Fruit fly (Drosophila melanogaster) whole organism, prepupa: ENCODE measurements around the gene CG5446.

Experiments
- Blimp-1 ChIP-seq: fragments of 200-800 bp; sonication (Bioruptor generic); optimal IDR thresholded peaks from 3 replicates; lab custom pipeline; 2017; ENCODE audit warnings: missing biosample characterization, missing genetic modification characterization, mild to moderate bottlenecking, moderate library complexity, missing genetic modification reagents
- CG10631 ChIP-seq: fragments of 200-800 bp; sonication (Bioruptor generic); optimal IDR thresholded peaks from 2 replicates; lab custom pipeline; 2016; ENCODE audit warnings: missing biosample characterization, missing genetic modification characterization
- CG10669 ChIP-seq: fragments of 200-800 bp; sonication (Bioruptor generic); optimal IDR thresholded peaks from 3 replicates; lab custom pipeline; 2018; ENCODE audit warnings: missing biosample characterization, mild to moderate bottlenecking, missing genetic modification characterization, moderate library complexity
- CG11294 ChIP-seq: fragments of 200-800 bp; sonication (Bioruptor generic); IDR thresholded peaks from 2 replicates; pipeline ENCODE4 v1.3.6; 2022; ENCODE audit warnings: missing biosample characterization, missing genetic modification characterization
- CG11762 ChIP-seq: fragments of 200-800 bp; sonication (Bioruptor generic); optimal IDR thresholded peaks from 3 replicates; lab custom pipeline; 2016; ENCODE audit warnings: missing biosample characterization, missing genetic modification characterization; ENCODE audit not compliant: insufficient read depth
- CG15336 ChIP-seq: fragments of 200-800 bp; sonication (Bioruptor generic); IDR thresholded peaks from 2 replicates; pipeline ENCODE4 v1.3.6; 2022; ENCODE audit warnings: missing biosample characterization, missing genetic modification characterization
- CG1621 ChIP-seq: fragments of 200-800 bp; sonication (Bioruptor generic); optimal IDR thresholded peaks from 3 replicates; lab custom pipeline; 2018; ENCODE audit warnings: missing biosample characterization, mild to moderate bottlenecking, missing genetic modification characterization
- CG16779 ChIP-seq: fragments of 200-800 bp; sonication (Bioruptor generic); optimal IDR thresholded peaks from 3 replicates; lab custom pipeline; 2017; ENCODE audit warnings: missing biosample characterization, mild to moderate bottlenecking, missing genetic modification characterization
- CG3032 ChIP-seq: fragments of 200-800 bp; optimal IDR thresholded peaks from 2 replicates; lab custom pipeline; 2019; ENCODE audit warnings: missing biosample characterization, mild to moderate bottlenecking, missing genetic modification characterization, moderate library complexity
- CG31627 ChIP-seq: fragments of 200-800 bp; sonication (Bioruptor generic); optimal IDR thresholded peaks from 3 replicates; lab custom pipeline; 2016; ENCODE audit warnings: missing biosample characterization, missing genetic modification characterization
- CG32006 ChIP-seq: fragments of 200-800 bp; sonication (Bioruptor generic); optimal IDR thresholded peaks from 3 replicates; lab custom pipeline; 2017; ENCODE audit warnings: missing biosample characterization, mild to moderate bottlenecking, missing genetic modification characterization
- CG34406 ChIP-seq: fragments of 200-800 bp; sonication (Bioruptor generic); optimal IDR thresholded peaks from 3 replicates; lab custom pipeline; 2016; ENCODE audit warnings: missing biosample characterization, missing genetic modification characterization
- CG4318 ChIP-seq: fragments of 200-800 bp; sonication (Bioruptor generic); optimal IDR thresholded peaks from 3 replicates; lab custom pipeline; 2017; ENCODE audit warnings: missing biosample characterization, mild to moderate bottlenecking, missing genetic modification characterization
- CG6163 ChIP-seq: fragments of 200-800 bp; sonication (Bioruptor generic); IDR thresholded peaks from 3 replicates; pipeline ENCODE4 v1.3.6; 2022; ENCODE audit warnings: missing biosample characterization, missing genetic modification characterization
- CG6276 ChIP-seq: fragments of 200-800 bp; sonication (Bioruptor generic); optimal IDR thresholded peaks from 2 replicates; lab custom pipeline; 2017; ENCODE audit warnings: missing biosample characterization, mild to moderate bottlenecking, missing genetic modification characterization
- CG6808 ChIP-seq: fragments of 200-800 bp; sonication (Bioruptor generic); optimal IDR thresholded peaks from 3 replicates; lab custom pipeline; 2017; ENCODE audit warnings: missing biosample characterization, missing genetic modification characterization, mild to moderate bottlenecking, moderate library complexity, missing genetic modification reagents
- CG6854 ChIP-seq: fragments of 200-800 bp; sonication (Bioruptor generic); optimal IDR thresholded peaks from 2 replicates; lab custom pipeline; 2017; ENCODE audit warnings: missing biosample characterization, mild to moderate bottlenecking, missing genetic modification characterization
- CG8119 ChIP-seq: fragments of 200-800 bp; sonication (Bioruptor generic); IDR thresholded peaks from 3 replicates; pipeline ENCODE4 v1.3.6; 2022; ENCODE audit warnings: missing biosample characterization, missing genetic modification characterization
- CG8319 ChIP-seq: fragments of 200-800 bp; sonication (Bioruptor generic); optimal IDR thresholded peaks from 3 replicates; lab custom pipeline; 2016; ENCODE audit warnings: missing biosample characterization, missing genetic modification characterization
- CG8632 ChIP-seq: fragments of 200-800 bp; sonication (Bioruptor generic); optimal IDR thresholded peaks from 3 replicates; lab custom pipeline; 2016; ENCODE audit warnings: missing biosample characterization, missing genetic modification characterization
- CG9139 ChIP-seq: fragments of 200-800 bp; sonication (Bioruptor generic); optimal IDR thresholded peaks from 3 replicates; lab custom pipeline; 2017; ENCODE audit warnings: missing biosample characterization, mild to moderate bottlenecking, missing genetic modification characterization
- Eip75B ChIP-seq: fragments of 200-800 bp; sonication (Bioruptor generic); optimal IDR thresholded peaks from 3 replicates; lab custom pipeline; 2016; ENCODE audit warnings: missing biosample characterization, missing genetic modification characterization
- Eip78C ChIP-seq: fragments of 200-800 bp; sonication (Bioruptor generic); peaks from one replicate; lab custom pipeline; 2016; ENCODE audit warnings: missing biosample characterization, missing genetic modification characterization
- Eip93F ChIP-seq: fragments of 200-800 bp; sonication (Bioruptor generic); optimal IDR thresholded peaks from 2 replicates; lab custom pipeline; 2016; ENCODE audit warnings: missing biosample characterization, mild to moderate bottlenecking, missing genetic modification characterization
- Ets21C ChIP-seq: fragments of 200-800 bp; sonication (Bioruptor generic); optimal IDR thresholded peaks from 3 replicates; lab custom pipeline; 2016; ENCODE audit warnings: missing biosample characterization, missing genetic modification characterization
- Ets96B ChIP-seq: fragments of 200-800 bp; optimal IDR thresholded peaks from 2 replicates; lab custom pipeline; 2019; ENCODE audit warnings: missing biosample characterization, mild to moderate bottlenecking, missing genetic modification characterization, moderate library complexity
- Gug ChIP-seq: fragments of 200-800 bp; sonication (Bioruptor generic); IDR thresholded peaks from 2 replicates; pipeline ENCODE4 v1.3.6; 2022; ENCODE audit warnings: missing biosample characterization, missing genetic modification characterization
- Hr38 ChIP-seq: sonication (Bioruptor generic); optimal IDR thresholded peaks from 2 replicates; lab custom pipeline; 2016; ENCODE audit warnings: missing biosample characterization, missing genetic modification characterization
- Hr39 ChIP-seq: fragments of 200-800 bp; sonication (Bioruptor generic); optimal IDR thresholded peaks from 2 replicates; lab custom pipeline; 2016; ENCODE audit warnings: missing biosample characterization, missing genetic modification characterization
- OdsH ChIP-seq: fragments of 200-800 bp; sonication (Bioruptor generic); optimal IDR thresholded peaks from 3 replicates; lab custom pipeline; 2016; ENCODE audit warnings: missing biosample characterization, missing genetic modification characterization
- Smox ChIP-seq: fragments of 200-800 bp; sonication (Bioruptor generic); optimal IDR thresholded peaks from 3 replicates; lab custom pipeline; 2016; ENCODE audit warnings: missing biosample characterization, missing genetic modification characterization
- Sox102F ChIP-seq: fragments of 200-800 bp; sonication (Bioruptor generic); optimal IDR thresholded peaks from 2 replicates; lab custom pipeline; 2016; ENCODE audit warnings: missing biosample characterization, mild to moderate bottlenecking, missing genetic modification characterization
- Sox14 ChIP-seq: fragments of 200-800 bp; sonication (Bioruptor generic); optimal IDR thresholded peaks from 3 replicates; lab custom pipeline; 2016; ENCODE audit warnings: missing biosample characterization, missing genetic modification characterization
- Sox15 ChIP-seq: fragments of 200-800 bp; sonication (Bioruptor generic); optimal IDR thresholded peaks from 3 replicates; lab custom pipeline; 2016; ENCODE audit warnings: missing biosample characterization, missing genetic modification characterization
- achi ChIP-seq: fragments of 200-800 bp; sonication (Bioruptor generic); optimal IDR thresholded peaks from 3 replicates; lab custom pipeline; 2016; ENCODE audit warnings: missing biosample characterization, missing genetic modification characterization
- acj6 ChIP-seq: fragments of 200-800 bp; sonication (Bioruptor generic); optimal IDR thresholded peaks from 3 replicates; lab custom pipeline; 2016; ENCODE audit warnings: missing biosample characterization, missing genetic modification characterization
- cyc ChIP-seq: fragments of 200-800 bp; sonication (Bioruptor generic); optimal IDR thresholded peaks from 3 replicates; lab custom pipeline; 2016; ENCODE audit warnings: missing biosample characterization, missing genetic modification characterization
- dac ChIP-seq: fragments of 200-800 bp; sonication (Bioruptor generic); optimal IDR thresholded peaks from 2 replicates; lab custom pipeline; 2017; ENCODE audit warnings: missing biosample characterization, mild to moderate bottlenecking, missing genetic modification characterization
- dsx ChIP-seq: fragments of 200-800 bp; optimal IDR thresholded peaks from 3 replicates; lab custom pipeline; 2019; ENCODE audit warnings: missing biosample characterization, mild to moderate bottlenecking, missing genetic modification characterization, moderate library complexity; ENCODE audit not compliant: poor library complexity, severe bottlenecking
- eg ChIP-seq: fragments of 200-800 bp; sonication (Bioruptor generic); IDR thresholded peaks from 3 replicates; pipeline ENCODE4 v1.3.6; 2022; ENCODE audit warnings: missing biosample characterization, missing genetic modification characterization
- esn ChIP-seq: fragments of 200-800 bp; sonication (Bioruptor generic); optimal IDR thresholded peaks from 2 replicates; lab custom pipeline; 2016; ENCODE audit warnings: missing biosample characterization, mild to moderate bottlenecking, missing genetic modification characterization, moderate library complexity
- fd59A ChIP-seq: fragments of 200-800 bp; sonication (Bioruptor generic); optimal IDR thresholded peaks from 2 replicates; lab custom pipeline; 2017; ENCODE audit warnings: missing biosample characterization, mild to moderate bottlenecking, missing genetic modification characterization, missing genetic modification reagents
- fd85E ChIP-seq: fragments of 200-800 bp; sonication (Bioruptor generic); optimal IDR thresholded peaks from 3 replicates; lab custom pipeline; 2016; ENCODE audit warnings: missing biosample characterization, missing genetic modification characterization
- lz ChIP-seq: fragments of 200-800 bp; sonication (Bioruptor generic); optimal IDR thresholded peaks from 3 replicates; lab custom pipeline; 2016; ENCODE audit warnings: missing biosample characterization, missing genetic modification characterization
- net ChIP-seq: fragments of 200-800 bp; sonication (Bioruptor generic); optimal IDR thresholded peaks from 3 replicates; lab custom pipeline; 2016; ENCODE audit warnings: missing biosample characterization, missing genetic modification characterization
- salr ChIP-seq, 2 experiments: fragments of 200-800 bp; sonication (Bioruptor generic); optimal IDR thresholded peaks; 3 replicates each; lab custom pipeline; 2016 to 2018; ENCODE audit warnings: missing biosample characterization in 2 of 2, missing genetic modification characterization in 2 of 2, mild to moderate bottlenecking in 1 of 2
- spab ChIP-seq: fragments of 200-800 bp; sonication (Bioruptor generic); optimal IDR thresholded peaks from 2 replicates; lab custom pipeline; 2017; ENCODE audit warnings: missing biosample characterization, mild to moderate bottlenecking, missing genetic modification characterization, missing genetic modification reagents
- ss ChIP-seq, 2 experiments: fragments of 200-800 bp; sonication (Bioruptor generic); optimal IDR thresholded peaks; 2 replicates in 1 of 2; 3 replicates in 1 of 2; lab custom pipeline; 2017 to 2018; ENCODE audit warnings: mild to moderate bottlenecking in 2 of 2, missing biosample characterization in 2 of 2, missing genetic modification characterization in 2 of 2, moderate library complexity in 1 of 2
- svp ChIP-seq: fragments of 200-800 bp; sonication (Bioruptor generic); peaks from one replicate; lab custom pipeline; 2016; ENCODE audit warnings: missing biosample characterization, missing genetic modification characterization
- topi ChIP-seq: fragments of 200-800 bp; sonication (Bioruptor generic); optimal IDR thresholded peaks from 3 replicates; lab custom pipeline; 2016; ENCODE audit warnings: missing biosample characterization, missing genetic modification characterization
- vri ChIP-seq: fragments of 200-800 bp; sonication (Bioruptor generic); optimal IDR thresholded peaks from 3 replicates; lab custom pipeline; 2016; ENCODE audit warnings: missing biosample characterization, mild to moderate bottlenecking, missing genetic modification characterization

CG5446 gene

dm6 chr2L:12427487-12428101 lies at the start of gene CG5446, which contains the start of gene Trm1:
TSS of gene CG5446 (minus strand) at chr2L:12427709.
TSS of gene Trm1 (plus strand) at chr2L:12428028.
- TF ChIP-seq CG11762 (GFP tag; lab: Kevin White, UChicago) (no peak), CG11294 (GFP tag; lab: Robert Waterston, UW) (no peak; the same call in 1 of the 2 replicates), Ets21C (GFP tag; lab: Kevin White, UChicago) (no peak), cyc (GFP tag; lab: Kevin White, UChicago) (peak; percentile 26), topi (GFP tag; lab: Kevin White, UChicago) (peak; percentile 17), Hr39 (no peak), achi (GFP tag; lab: Kevin White, UChicago) (peak; percentile 78), spab (GFP tag; lab: Kevin White, UChicago) (no peak), CG15336 (GFP tag; lab: Robert Waterston, UW) (peak; percentile 21; the same call in 1 of the 2 replicates), Sox15 (peak; percentile 8), CG4318 (no peak), CG9139 (peak; percentile 40), CG10631 (GFP tag; lab: Kevin White, UChicago) (peak; percentile 82), CG32006 (GFP tag; lab: Kevin White, UChicago) (peak; percentile 68), CG8119 (peak; percentile 42; the same call in 1 of the 3 replicates), CG16779 (tag; lab: Kevin White, UChicago) (peak; percentile 45), acj6 (GFP tag; lab: Kevin White, UChicago) (peak; percentile 52), CG6808 (peak; percentile 33), net (GFP tag; lab: Kevin White, UChicago) (peak; percentile 43), CG8319 (GFP tag; lab: Kevin White, UChicago) (peak; percentile 4), CG3032 (tag; lab: Kevin White, UChicago) (peak; percentile 70), Sox102F (GFP tag; lab: Kevin White, UChicago) (peak; percentile 48), Eip75B (peak; percentile 33), Eip78C (GFP tag; lab: Kevin White, UChicago) (peak; percentile 83), CG8632 (GFP tag; lab: Kevin White, UChicago) (peak; percentile 68), ss (GFP tag; optimal IDR thresholded peaks at IDR 0.05; lab: Kevin White, UChicago) (peak; percentile 34 to 63), esn (GFP tag; lab: Kevin White, UChicago) (peak; percentile 66), Gug (GFP tag; lab: Robert Waterston, UW) (no peak), Blimp-1 (GFP tag; lab: Kevin White, UChicago) (peak; percentile 27), Hr38 (GFP tag; lab: Kevin White, UChicago) (no peak), CG6163 (0 out of 3 replicates have a peak, but pooled peaks have one; percentile 27), dac (peak; percentile 28), fd59A (GFP tag; lab: Kevin White, UChicago) (no peak), Smox (GFP tag; lab: Kevin White, UChicago) (peak; percentile 23), Ets96B (tag; lab: Kevin White, UChicago) (peak; percentile 74), lz (GFP tag; lab: Kevin White, UChicago) (peak; percentile 26), CG31627 (GFP tag; lab: Kevin White, UChicago) (peak; percentile 22), fd85E (no peak), OdsH (GFP tag; lab: Kevin White, UChicago) (peak; percentile 50), vri (GFP tag; lab: Kevin White, UChicago) (peak; percentile 40), CG34406 (GFP tag; lab: Kevin White, UChicago) (peak; percentile 75), eg (GFP tag; lab: Robert Waterston, UW) (peak; percentile 23; the same call in 1 of the 3 replicates), dsx (GFP tag; lab: Kevin White, UChicago) (peak; percentile 68), Sox14 (GFP tag; lab: Kevin White, UChicago) (peak; percentile 18), Eip93F (GFP tag; lab: Kevin White, UChicago) (peak; percentile 18), CG6854 (GFP tag; lab: Kevin White, UChicago) (peak; percentile 25), svp (no peak), salr (GFP tag; optimal IDR thresholded peaks at IDR 0.05; lab: Kevin White, UChicago) (peak in 1 of 2 experiments; percentile 79), CG6276 (no peak), CG1621 (tag; lab: Kevin White, UChicago) (no peak), CG10669 (peak; percentile 33)
